Worm (Caenorhabditis elegans) whole organism, midembryonic: ENCODE measurements around the gene F46H6.5.

Experiments
- flt-1 ChIP-seq: fragments of 200-800 bp; sonication (Bioruptor generic); IDR thresholded peaks from 2 replicates; pipeline ENCODE4 v1.3.6; 2022; ENCODE audit warnings: missing genetic modification characterization, missing compliant biosample characterization
- med-1 ChIP-seq: sonication (generic microtip); optimal IDR thresholded peaks from 2 replicates; lab custom pipeline; 2017; ENCODE audit warnings: missing genetic modification characterization, mild to moderate bottlenecking, missing compliant biosample characterization, antibody characterized with exemption, missing genetic modification reagents; ENCODE audit not compliant: insufficient read depth
- tab-1 ChIP-seq: fragments of 200-800 bp; sonication (Bioruptor generic); IDR thresholded peaks from 2 replicates; pipeline ENCODE4 v1.3.6; 2022; ENCODE audit warnings: missing genetic modification characterization, missing compliant biosample characterization

DNA sequence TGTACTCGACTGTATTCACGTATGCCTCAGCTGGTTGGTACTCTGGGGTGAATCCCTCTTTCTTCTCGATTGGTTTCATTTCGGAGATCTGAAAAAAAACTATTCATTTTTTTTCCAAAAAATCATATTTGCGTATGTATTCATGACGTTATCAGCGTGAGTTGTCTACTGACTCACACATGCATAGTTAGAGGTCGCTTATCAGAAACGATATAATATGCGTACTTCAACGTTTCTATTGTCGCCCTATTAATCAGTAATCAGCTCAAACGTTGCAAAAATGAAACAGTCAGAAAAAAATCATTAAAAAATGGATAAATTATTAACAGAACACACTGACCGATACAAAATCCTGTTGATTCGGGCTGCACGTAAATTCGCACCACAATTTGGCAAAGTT is 13.5 kb downstream of the F46H6.5 start:
- no peak for TF ChIP-seq flt-1 (GFP tag; lab: Robert Waterston, UW)
- no peak for TF ChIP-seq med-1 (GFP tag; lab: Kevin White, UChicago)
- no peak for TF ChIP-seq tab-1
